Fruit fly (Drosophila melanogaster) whole organism, pupa: Measurements from ENCODE around the gene Gr10b.

ENCODE experiments used
- CG10348 ChIP-seq: fragments of 200-800 bp; sonication (Bioruptor generic); IDR thresholded peaks from 2 replicates; pipeline ENCODE4 v1.3.6; 2022; ENCODE audit warnings: missing biosample characterization, missing genetic modification characterization
- CG12605 ChIP-seq: fragments of 200-800 bp; sonication (Bioruptor generic); IDR thresholded peaks from 2 replicates; pipeline ENCODE4 v1.3.6; 2022; ENCODE audit warnings: missing biosample characterization, missing genetic modification characterization
- CG14655 ChIP-seq: fragments of 200-800 bp; sonication (Bioruptor generic); optimal IDR thresholded peaks from 3 replicates; lab custom pipeline; 2017; ENCODE audit warnings: mild to moderate bottlenecking, missing biosample characterization, missing genetic modification reagents, missing genetic modification characterization
- CG34367 ChIP-seq: fragments of 200-800 bp; sonication (Bioruptor generic); optimal IDR thresholded peaks from 2 replicates; lab custom pipeline; 2018; ENCODE audit warnings: missing biosample characterization, mild to moderate bottlenecking, missing genetic modification characterization
- CG4496 ChIP-seq: fragments of 200-800 bp; sonication (Bioruptor generic); IDR thresholded peaks from 3 replicates; pipeline ENCODE4 v1.3.6; 2022; ENCODE audit warnings: missing biosample characterization, missing genetic modification characterization
- CG8159 ChIP-seq: fragments of 200-800 bp; sonication (Bioruptor generic); optimal IDR thresholded peaks from 3 replicates; lab custom pipeline; 2018; ENCODE audit warnings: missing biosample characterization, mild to moderate bottlenecking, missing genetic modification characterization, moderate library complexity
- D1 ChIP-seq: fragments of 200-800 bp; sonication (Bioruptor generic); optimal IDR thresholded peaks from 2 replicates; lab custom pipeline; 2018; ENCODE audit warnings: missing biosample characterization, mild to moderate bottlenecking, missing genetic modification characterization, moderate library complexity
- Ets98B ChIP-seq: fragments of 200-800 bp; sonication (Bioruptor generic); IDR thresholded peaks from 2 replicates; pipeline ENCODE4 v1.3.6; 2022; ENCODE audit warnings: missing biosample characterization, missing genetic modification characterization
- Pif1A ChIP-seq: fragments of 200-800 bp; sonication (Bioruptor generic); optimal IDR thresholded peaks from 3 replicates; lab custom pipeline; 2016; ENCODE audit warnings: missing biosample characterization, missing genetic modification characterization
- Pif1B ChIP-seq: fragments of 200-800 bp; sonication (Bioruptor generic); optimal IDR thresholded peaks from 3 replicates; lab custom pipeline; 2016; ENCODE audit warnings: missing biosample characterization, missing genetic modification characterization

dm6 chrX:11404247-11404646 lies 8.7 kb downstream of the Gr10b start:
- TF ChIP-seq CG34367 = no peak
- TF ChIP-seq CG10348 (GFP tag; lab: Robert Waterston, UW) = no peak
- no peak for TF ChIP-seq Ets98B (GFP tag; lab: Robert Waterston, UW)
- TF ChIP-seq Pif1A (GFP tag; lab: Kevin White, UChicago) = no peak
- TF ChIP-seq D1 (tag; lab: Kevin White, UChicago) = no peak
- no peak for TF ChIP-seq CG8159 (tag; lab: Kevin White, UChicago)
- no peak for TF ChIP-seq CG12605 (GFP tag; lab: Robert Waterston, UW)
- TF ChIP-seq CG14655 = no peak
- no peak for TF ChIP-seq Pif1B (GFP tag; lab: Kevin White, UChicago)
- no peak for TF ChIP-seq CG4496 (GFP tag; lab: Robert Waterston, UW)
